Fruit fly (Drosophila melanogaster): ENCODE data around the gene Idgf3.

The Idgf3 gene

dm6 chr2L:16502898-16503551 is 52.3 kb downstream of the Idgf3 start:
- no peak for TF ChIP-seq CG1620 (GFP tag; optimal IDR thresholded peaks at IDR 0.05)
- no peak for TF ChIP-seq cnc (optimal IDR thresholded peaks at IDR 0.05)
- TF ChIP-seq CG7101 (tag; optimal IDR thresholded peaks at IDR 0.05): no peak
- TF ChIP-seq Mnt (GFP tag; optimal IDR thresholded peaks at IDR 0.05): no peak
- no peak for TF ChIP-seq CG5204 (GFP tag; optimal IDR thresholded peaks at IDR 0.05)
- TF ChIP-seq tj (GFP tag; optimal IDR thresholded peaks at IDR 0.05): no peak
- no peak for TF ChIP-seq Crg-1 (GFP tag; optimal IDR thresholded peaks at IDR 0.05)
- TF ChIP-seq cic (GFP tag; optimal IDR thresholded peaks at IDR 0.05): no peak
- no peak for TF ChIP-seq kay (GFP tag; ENCODE audit: borderline replicate concordance)
- no peak for TF ChIP-seq ovo (GFP tag; optimal IDR thresholded peaks at IDR 0.05)
- no peak for TF ChIP-seq Clk (GFP tag; optimal IDR thresholded peaks at IDR 0.05)
- no peak for TF ChIP-seq CG7045 (GFP tag; optimal IDR thresholded peaks at IDR 0.05)
- no peak for TF ChIP-seq CG33017 (tag; optimal IDR thresholded peaks at IDR 0.05)
- TF ChIP-seq toe (GFP tag; optimal IDR thresholded peaks at IDR 0.05): no peak
- TF ChIP-seq pad (GFP tag; optimal IDR thresholded peaks at IDR 0.05): no peak
- no peak for TF ChIP-seq CG14711 (tag; optimal IDR thresholded peaks at IDR 0.05)
